Worm (Caenorhabditis elegans): Measurements from ENCODE around the gene C05G5.2.

Gene C05G5.2

DNA sequence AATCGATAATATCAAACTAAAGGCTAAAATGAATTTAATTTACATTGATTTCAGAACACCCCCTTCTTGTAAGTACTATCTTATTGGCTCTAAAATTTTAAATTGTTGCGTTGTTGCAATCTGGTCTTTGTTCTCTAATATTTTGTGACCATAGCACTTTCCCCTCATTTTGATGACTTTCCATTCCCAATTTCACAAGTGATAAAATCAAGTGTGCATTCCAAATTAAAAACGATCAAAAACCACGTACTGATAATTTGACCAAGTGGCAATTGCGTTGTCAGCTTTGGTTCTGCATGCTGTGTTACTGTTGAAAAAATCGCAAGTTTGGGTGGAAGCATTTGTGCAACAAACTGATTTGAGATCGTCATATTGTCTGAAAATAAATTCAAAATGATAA is 23.2 kb downstream of the C05G5.2 start:
- TF ChIP-seq unc-62 (GFP tag; optimal IDR thresholded peaks at IDR 0.05) = no peak

DNA sequence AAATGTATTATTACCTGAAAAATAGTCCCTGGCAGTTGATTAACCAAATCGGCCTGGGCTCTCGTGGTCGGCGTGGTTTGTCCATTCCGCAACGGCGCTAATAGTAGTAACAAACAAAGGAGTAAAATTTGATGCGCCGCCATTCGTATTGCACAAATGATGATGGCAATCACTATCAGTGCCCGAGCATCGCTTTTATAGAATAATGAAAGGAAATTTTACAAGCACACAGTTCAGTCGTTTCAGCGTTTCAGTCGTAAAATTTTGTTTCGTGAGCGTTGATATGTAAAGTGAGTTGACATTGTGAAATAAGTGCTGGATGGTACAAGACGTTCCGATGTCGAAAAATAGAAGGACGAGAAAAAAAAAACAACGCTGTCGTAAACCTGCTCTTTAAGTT is 24.6 kb downstream of the C05G5.2 start, which contains the start of gene Y16B4A.2:
Gene Y16B4A.2 (minus strand): TSS at position 170 of the 400 bp plus-strand sequence.
- no peak for TF ChIP-seq unc-62 (GFP tag; optimal IDR thresholded peaks at IDR 0.05)

DNA sequence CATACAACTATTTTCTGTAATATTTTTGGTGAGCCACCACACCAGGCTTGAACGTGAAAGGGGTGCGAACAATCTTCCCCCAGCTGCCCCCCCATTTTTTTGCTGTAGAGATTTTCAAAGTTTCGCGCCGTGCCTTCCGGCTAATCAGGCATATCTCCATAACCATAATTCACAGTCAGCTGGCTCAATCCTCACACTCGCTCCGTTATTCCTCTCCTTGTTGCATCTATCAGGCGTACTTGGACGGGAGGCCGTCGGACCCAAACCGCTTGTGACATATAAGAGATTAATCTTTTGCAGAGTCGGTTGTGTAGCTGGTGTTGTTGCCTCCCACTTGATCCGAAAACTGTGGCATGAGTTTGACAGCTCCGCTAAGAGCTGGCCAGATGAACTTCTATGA is 26.1 kb downstream of the C05G5.2 start, which contains the start of gene unc-3:
Gene unc-3 (plus strand): TSS at position 301 of the 400 bp plus-strand sequence.
- no peak for TF ChIP-seq unc-62 (GFP tag; optimal IDR thresholded peaks at IDR 0.05)

DNA sequence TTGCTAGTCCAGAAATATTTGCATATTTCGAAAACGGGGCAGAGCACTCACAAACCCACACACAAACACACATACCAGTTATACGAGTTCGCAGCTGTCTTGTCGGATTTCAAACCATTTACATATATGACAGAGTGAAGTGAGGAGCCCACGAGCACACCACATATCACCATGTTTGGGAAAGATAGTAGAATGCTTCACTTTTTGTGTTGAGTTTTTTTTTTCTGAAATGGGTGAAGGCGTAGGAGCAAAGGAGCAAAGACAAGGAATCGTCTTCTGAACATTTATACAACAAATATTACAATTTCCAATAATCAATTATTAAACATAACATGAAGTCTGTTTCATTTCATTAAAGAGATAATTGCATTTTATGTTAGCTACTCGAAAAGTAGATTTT is 28.1 kb downstream of the C05G5.2 start:
- no peak for TF ChIP-seq unc-62 (GFP tag; optimal IDR thresholded peaks at IDR 0.05)

DNA sequence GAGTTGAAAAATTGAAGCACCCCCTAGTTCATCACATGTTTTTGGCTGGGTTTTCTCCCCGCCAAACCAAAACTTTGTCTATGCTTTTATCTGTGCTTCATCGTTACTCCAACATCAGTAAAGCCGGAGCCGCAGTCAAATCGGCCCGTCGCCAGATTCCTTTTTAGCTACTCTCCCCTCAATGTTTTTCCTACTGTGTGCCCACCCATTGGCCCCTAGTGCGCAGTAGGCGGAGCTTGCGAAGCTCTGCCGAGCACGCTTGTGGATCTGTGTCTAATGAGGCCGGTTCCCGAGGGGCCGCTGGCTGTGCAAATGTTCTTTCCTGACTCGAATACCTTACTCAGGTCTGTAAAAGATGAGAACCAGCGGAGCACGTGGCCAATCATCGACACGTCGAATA is 29.2 kb downstream of the C05G5.2 start:
- TF ChIP-seq unc-62 (GFP tag; optimal IDR thresholded peaks at IDR 0.05) = no peak

DNA sequence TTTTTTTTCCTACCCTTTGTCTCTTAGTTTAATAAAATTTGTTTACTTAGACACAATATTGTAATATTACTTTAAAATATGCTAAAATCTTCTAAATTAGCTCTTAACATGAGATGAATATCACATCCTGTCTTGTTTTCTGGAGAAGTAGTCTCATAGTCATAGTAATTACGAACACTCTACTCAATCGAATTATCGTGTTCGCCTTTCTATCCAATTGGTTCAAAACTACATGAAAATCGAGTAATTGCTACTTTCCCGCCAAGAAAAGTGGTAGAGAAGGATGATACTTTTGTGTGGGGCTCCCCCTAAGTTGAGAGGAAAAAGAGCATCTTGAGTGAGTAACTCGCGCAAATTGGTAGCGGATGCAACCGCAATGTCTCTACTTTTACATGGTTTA is 31.0 kb downstream of the C05G5.2 start:
- no peak for TF ChIP-seq unc-62 (GFP tag; optimal IDR thresholded peaks at IDR 0.05)

DNA sequence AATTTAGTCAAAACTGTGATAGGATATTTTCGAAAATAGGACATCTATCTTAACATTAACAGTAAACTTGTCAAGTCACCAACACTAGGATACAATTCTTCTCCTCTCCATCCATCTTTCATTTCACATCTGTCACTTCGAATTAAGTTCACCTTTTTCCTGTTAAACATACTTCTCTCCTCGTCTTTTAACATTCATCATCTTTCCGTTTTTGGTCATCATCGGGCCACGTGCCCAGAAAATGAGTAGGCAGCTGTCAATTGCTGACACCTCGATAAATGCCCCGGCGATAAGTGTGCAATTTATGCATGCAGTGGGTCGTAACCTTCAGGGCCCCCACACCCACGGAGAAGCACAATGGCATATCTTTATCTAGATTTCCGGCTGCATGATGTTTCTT is 33.1 kb downstream of the C05G5.2 start:
- TF ChIP-seq unc-62 (GFP tag; optimal IDR thresholded peaks at IDR 0.05) = no peak

DNA sequence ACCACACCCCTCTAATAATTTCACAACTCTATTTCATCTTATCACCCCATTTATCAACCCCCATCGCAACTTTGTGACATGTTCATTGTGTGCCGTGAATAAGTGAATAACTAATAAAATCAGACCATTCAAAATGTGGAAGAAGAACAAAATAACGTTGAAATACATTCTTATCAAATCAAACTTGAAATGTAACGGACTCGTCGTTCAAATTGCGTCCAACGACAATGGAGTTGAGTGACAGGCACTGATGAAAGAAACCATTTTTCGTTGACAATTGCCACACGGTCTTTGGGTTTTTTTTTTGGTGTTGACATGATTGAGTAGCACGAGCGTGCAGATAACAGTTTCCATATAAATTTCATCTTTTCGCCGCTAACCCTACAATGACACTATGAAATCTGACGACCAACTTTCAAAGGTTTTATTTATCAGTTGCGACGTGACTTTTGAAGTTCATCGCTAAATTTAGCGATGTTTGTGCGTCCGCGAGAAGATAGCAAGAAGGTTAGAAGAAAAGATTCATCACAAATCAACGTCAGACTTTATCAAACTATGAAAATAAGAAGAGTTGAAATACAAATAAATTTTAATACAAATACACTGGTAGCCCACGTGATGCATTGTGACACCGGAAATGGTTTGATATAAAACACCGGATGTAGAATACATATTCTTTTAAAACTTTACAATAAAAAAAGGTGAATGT is 36.5 kb downstream of the C05G5.2 start:
- TF ChIP-seq unc-62 (GFP tag; optimal IDR thresholded peaks at IDR 0.05) = no peak

DNA sequence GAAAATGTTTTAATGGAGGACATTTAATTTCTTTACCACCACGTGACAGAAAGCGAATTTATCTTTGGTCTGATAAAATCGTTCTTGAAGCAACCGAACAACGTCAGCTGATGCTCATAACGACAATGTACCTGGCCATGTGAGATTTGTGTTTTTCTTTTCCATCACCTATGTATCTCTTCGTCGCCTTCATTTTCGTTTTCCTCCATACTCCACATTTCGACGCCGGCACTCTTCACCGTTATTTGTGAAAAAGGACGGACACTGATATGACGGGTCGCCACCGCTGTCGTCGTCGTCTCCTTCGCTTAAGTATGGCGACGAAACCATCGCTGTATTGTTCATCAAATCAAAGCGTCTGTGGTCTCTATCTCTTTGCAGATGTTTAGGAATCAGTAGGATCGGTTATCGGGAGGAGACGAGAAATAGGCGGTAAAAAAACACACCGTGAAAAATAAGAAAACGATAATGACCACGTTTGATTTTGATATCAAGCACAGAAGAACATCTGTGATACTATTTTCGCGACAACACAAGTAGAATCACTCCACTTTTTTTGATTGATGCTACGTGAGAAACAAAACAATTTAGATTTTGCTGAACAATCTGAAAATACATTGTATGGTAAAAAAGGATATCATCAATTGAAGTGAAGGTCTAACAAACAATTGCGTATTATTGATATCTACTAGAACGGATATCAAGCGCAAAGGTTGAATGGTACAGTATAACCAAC is 39.9 kb downstream of the C05G5.2 start:
- TF ChIP-seq unc-62 (GFP tag; optimal IDR thresholded peaks at IDR 0.05) = no peak

DNA sequence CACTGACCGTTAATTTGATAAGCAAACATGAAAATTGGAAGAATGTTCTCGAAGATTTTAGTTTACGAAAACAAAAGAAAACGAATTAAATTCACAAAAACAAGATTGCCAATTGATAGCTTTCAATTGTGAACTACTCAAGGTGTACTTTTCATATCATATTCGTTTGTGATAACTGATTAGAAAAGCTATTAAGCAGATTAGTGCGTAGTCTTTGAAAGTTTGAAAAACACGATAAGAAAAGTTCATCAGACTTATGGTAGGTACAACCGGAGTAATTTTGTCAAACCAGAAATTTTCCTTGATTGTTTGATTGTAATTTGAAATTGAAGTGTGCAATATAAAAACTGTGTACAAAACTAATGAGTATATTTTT is 40.4 kb downstream of the C05G5.2 start:
- TF ChIP-seq unc-62 (GFP tag; optimal IDR thresholded peaks at IDR 0.05) = no peak

DNA sequence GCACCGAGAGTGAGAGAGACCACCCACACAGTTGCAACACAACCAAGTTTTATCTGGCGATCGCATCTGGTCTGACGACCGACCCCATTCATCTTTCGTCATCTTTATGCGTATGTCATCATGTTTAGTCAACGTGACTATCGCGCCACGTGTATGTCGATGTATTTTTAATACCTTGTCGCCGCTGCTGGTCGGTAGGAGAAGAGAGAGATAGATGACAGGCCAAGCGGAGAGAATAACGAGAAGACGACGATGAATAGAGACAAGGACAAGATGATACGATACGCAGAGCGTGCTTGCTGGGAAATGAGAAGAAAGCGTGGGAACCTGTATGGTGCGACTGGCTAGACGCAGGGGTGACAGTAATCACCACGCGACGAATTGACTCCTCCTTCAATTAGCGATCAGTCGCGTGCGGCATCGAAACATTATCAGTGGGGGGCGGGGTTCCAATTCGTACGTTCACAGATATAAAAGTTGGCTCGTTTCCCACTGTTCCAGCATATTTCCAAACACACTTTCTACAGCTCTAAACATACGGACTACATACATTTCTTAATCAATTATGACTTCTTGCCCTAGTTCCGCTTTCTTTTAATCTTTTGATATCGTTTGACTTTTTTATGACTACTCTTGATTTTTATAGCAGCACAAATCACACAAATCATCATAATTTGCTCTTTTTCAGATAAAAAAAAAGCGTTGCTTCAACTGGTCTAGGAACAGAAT is 43.4 kb downstream of the C05G5.2 start, which contains the start of gene tatn-1:
Gene tatn-1 (plus strand): TSS at position 689 of the 729 bp plus-strand sequence.
- TF ChIP-seq unc-62 (GFP tag; optimal IDR thresholded peaks at IDR 0.05) = no peak

DNA sequence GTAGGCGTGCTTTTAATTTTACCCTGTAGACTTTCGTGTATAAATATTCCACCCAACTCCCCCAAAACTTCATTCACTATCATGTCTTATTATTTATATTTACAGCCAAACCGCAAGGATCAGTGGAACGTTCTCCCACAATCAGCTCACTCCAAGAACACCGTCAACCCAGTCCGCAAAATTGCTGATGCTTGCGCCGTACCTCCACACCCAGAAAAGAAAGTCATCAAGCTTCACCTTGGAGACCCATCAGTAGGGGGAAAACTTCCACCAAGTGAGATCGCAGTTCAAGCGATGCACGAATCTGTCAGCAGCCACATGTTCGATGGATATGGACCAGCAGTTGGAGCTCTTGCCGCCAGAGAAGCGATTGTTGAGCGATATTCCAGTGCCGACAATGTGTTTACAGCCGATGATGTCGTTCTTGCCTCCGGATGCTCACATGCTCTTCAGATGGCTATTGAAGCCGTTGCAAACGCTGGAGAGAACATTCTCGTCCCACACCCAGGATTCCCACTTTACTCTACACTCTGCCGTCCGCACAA is 44.2 kb downstream of the C05G5.2 start:
- no peak for TF ChIP-seq unc-62 (GFP tag; optimal IDR thresholded peaks at IDR 0.05)

DNA sequence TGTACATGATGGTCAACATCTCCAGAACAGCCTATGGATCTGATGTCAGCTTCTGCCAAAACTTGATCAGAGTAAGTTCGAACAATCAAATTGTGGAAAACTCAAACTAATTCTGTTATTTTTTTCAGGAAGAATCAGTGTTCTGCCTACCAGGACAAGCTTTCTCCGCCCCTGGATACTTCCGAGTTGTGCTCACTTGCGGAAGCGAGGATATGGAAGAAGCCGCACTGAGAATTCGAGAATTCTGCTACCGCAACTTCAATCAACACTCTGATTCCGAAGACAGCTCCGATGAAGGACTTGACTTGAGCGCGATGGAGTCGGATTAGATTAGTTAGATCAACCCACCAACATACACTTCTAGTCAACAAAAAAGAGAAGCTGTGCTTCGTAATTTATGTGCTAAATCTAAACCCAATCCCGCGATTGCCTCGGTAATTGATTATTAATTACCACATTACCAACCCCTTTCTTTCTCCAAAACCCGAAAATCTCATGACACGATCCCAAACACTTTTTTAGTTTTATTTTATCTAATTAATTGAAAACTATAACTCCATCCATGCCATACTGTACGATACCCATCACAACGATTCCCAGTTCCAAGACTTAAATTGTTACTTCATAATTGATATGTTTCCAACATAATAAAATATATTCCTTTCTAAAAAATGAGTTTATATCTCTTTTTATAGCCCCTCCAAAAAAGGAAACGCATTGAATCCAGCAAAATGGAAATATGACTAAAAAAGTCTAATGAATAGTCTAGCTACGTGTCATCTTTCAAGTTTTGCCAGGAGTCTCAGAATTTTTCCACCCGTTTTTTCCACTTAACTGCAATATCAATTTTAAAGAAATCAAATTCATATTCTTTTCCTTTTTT is 45.5 kb downstream of the C05G5.2 start:
- no peak for TF ChIP-seq unc-62 (GFP tag; optimal IDR thresholded peaks at IDR 0.05)

DNA sequence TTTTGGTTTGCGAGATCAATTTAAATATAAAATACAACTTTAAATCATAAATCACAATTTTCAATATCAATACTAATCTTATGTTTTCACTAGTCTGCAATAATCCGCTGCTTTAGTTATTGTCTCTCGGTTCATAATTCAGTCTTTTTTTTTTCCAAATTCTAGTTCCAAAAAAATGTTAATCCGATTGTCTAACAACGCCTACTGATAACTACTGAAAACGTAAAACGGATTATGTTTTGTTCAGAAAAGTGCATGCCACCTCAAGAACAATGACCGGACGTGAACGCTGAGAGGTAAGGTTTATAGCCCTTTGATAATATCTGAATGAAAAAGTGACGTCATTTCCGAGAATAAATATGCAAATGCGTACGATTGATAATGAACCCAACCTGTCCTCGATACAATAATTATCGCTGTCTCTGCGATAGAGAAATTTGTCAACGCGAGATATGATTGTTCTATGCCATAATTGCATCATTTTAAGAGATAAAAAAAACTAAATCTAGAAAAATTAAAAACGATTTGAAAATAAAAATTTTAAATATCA is 46.2 kb downstream of the C05G5.2 start, which contains the start of gene sprr-2:
Gene sprr-2 (plus strand): TSS at position 248 of the 550 bp plus-strand sequence.
- TF ChIP-seq unc-62 (GFP tag; optimal IDR thresholded peaks at IDR 0.05) = no peak

DNA sequence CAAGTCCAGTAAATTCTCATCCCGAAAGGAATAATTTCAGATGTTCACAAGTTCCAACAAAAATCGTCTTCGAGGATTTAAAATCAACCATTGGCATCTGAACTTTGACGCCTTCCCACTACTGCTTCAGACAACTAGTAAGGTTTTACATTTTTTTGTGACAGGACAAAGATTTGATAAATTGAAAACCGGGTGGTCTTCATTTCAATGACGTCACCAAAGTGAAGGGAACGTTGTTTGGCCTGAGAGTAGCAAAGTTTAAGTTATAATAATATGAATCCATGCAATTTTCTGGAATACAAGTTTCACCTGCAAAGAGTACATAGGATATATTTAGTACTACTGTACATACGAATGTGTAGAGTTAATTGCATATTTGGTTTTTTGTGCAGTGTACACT is 47.1 kb downstream of the C05G5.2 start:
- no peak for TF ChIP-seq unc-62 (GFP tag; optimal IDR thresholded peaks at IDR 0.05)
